Fruit fly (Drosophila melanogaster): ENCODE measurements around the gene Brd8.
A peak's percentile ranks its signal among the peaks of the same experiment; 100 is the strongest.

The Brd8 gene

DNA sequence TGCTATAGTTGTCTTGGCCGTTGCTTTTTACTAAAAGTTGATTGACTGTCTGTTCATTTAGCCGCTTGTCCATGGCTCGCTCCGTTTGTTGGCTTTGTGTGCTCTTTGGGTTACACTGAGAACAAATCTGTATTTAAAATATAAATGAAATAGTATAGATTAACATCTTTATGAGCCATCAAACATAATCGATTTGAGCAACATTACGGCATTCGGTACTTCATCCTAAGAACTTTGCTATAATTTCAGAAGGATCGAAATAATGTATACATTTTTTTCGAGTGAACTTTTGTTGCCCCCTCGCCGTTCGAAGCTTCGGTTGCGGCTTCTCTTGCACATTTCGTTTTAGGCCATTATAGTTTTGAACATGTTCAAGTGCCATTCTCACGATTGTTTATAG lies 15.3 kb upstream of the Brd8 start (continued):
- no peak for TF ChIP-seq CG4328 (GFP tag; optimal IDR thresholded peaks at IDR 0.05)
- TF ChIP-seq Hr39 (optimal IDR thresholded peaks at IDR 0.05), result no peak
- TF ChIP-seq CG2889 (GFP tag; IDR thresholded peaks at IDR 0.05), result peak; percentile 28; the same call in 1 of the 3 replicates
- no peak for TF ChIP-seq Doc2 (GFP tag; IDR thresholded peaks at IDR 0.05)
- no peak for TF ChIP-seq gt (GFP tag; IDR thresholded peaks at IDR 0.05)
- peak; percentile 61 for TF ChIP-seq CG43689 (GFP tag; IDR thresholded peaks at IDR 0.05)
- peak; percentile 45 for TF ChIP-seq CG10147 (GFP tag; optimal IDR thresholded peaks at IDR 0.05)
- no peak for TF ChIP-seq HLHmδ (GFP tag; optimal IDR thresholded peaks at IDR 0.05)
- peak; percentile 9 for TF ChIP-seq sd (tag; optimal IDR thresholded peaks at IDR 0.05)
- TF ChIP-seq dysf (GFP tag; IDR thresholded peaks at IDR 0.05), result peak; percentile 76
- TF ChIP-seq CG7786 (GFP tag; optimal IDR thresholded peaks at IDR 0.05), result no peak
- peak; percentile 70 for TF ChIP-seq HLH3B (GFP tag; IDR thresholded peaks at IDR 0.05)
- TF ChIP-seq CG12104 (GFP tag; optimal IDR thresholded peaks at IDR 0.05), result peak; percentile 8
- peak; percentile 66; the same call in 2 of the 3 replicates for TF ChIP-seq Optix (GFP tag; IDR thresholded peaks at IDR 0.05)
- no peak for TF ChIP-seq CkIIα-i1 (GFP tag; IDR thresholded peaks at IDR 0.05)
- TF ChIP-seq CG14710 (tag; optimal IDR thresholded peaks at IDR 0.05), result peak; percentile 59
- TF ChIP-seq Nf-YC (tag; optimal IDR thresholded peaks at IDR 0.05), result peak; percentile 0
- TF ChIP-seq Bdp1 (GFP tag; optimal IDR thresholded peaks at IDR 0.05), result peak; percentile 29
- peak; percentile 42 for TF ChIP-seq Hmr (GFP tag; optimal IDR thresholded peaks at IDR 0.05)
- peak; percentile 63 for TF ChIP-seq CG2875 (GFP tag; optimal IDR thresholded peaks at IDR 0.05)
- TF ChIP-seq pnt (GFP tag; optimal IDR thresholded peaks at IDR 0.05), result no peak
- no peak for TF ChIP-seq CG34376 (GFP tag; optimal IDR thresholded peaks at IDR 0.05)
- TF ChIP-seq dati (GFP tag; IDR thresholded peaks at IDR 0.05), result no peak
- no peak for TF ChIP-seq CG14965 (GFP tag; optimal IDR thresholded peaks at IDR 0.05; ENCODE audit: borderline replicate concordance)
- TF ChIP-seq so (GFP tag; IDR thresholded peaks at IDR 0.05), result peak; percentile 57; the same call in 1 of the 3 replicates
- no peak for TF ChIP-seq gcm2 (GFP tag; optimal IDR thresholded peaks at IDR 0.05)
- TF ChIP-seq mirr (GFP tag; optimal IDR thresholded peaks at IDR 0.05), result no peak
- TF ChIP-seq Asciz (GFP tag; optimal IDR thresholded peaks at IDR 0.05), result peak; percentile 66
- no peak for TF ChIP-seq ham (GFP tag; IDR thresholded peaks at IDR 0.05)
- no peak for TF ChIP-seq CG6791 (GFP tag; IDR thresholded peaks at IDR 0.05; ENCODE audit: partially characterized antibody)
- TF ChIP-seq Rx (GFP tag; IDR thresholded peaks at IDR 0.05), result peak; percentile 68
- no peak for TF ChIP-seq slou (GFP tag; optimal IDR thresholded peaks at IDR 0.05)
- TF ChIP-seq CG1529 (GFP tag; optimal IDR thresholded peaks at IDR 0.05), result peak; percentile 63
- TF ChIP-seq cad (GFP tag; optimal IDR thresholded peaks at IDR 0.05), result no peak
- TF ChIP-seq CG11560 (tag; IDR thresholded peaks at IDR 0.05), result no peak
- TF ChIP-seq pum (GFP tag; optimal IDR thresholded peaks at IDR 0.05), result peak; percentile 27
- TF ChIP-seq CG7372 (GFP tag; IDR thresholded peaks at IDR 0.05), result peak; percentile 54; the same call in 1 of the 2 replicates
- no peak for TF ChIP-seq C15 (GFP tag; IDR thresholded peaks at IDR 0.05)
- peak; percentile 71 for TF ChIP-seq CG4707 (GFP tag; optimal IDR thresholded peaks at IDR 0.05)
- TF ChIP-seq CG4404 (GFP tag; IDR thresholded peaks at IDR 0.05), result no peak
- TF ChIP-seq ase (GFP tag; IDR thresholded peaks at IDR 0.05), result 0 out of 3 replicates have a peak, but pooled peaks have one; percentile 18
- no peak for TF ChIP-seq CG32532 (GFP tag; IDR thresholded peaks at IDR 0.05)
- TF ChIP-seq CG8924 (tag; optimal IDR thresholded peaks at IDR 0.05), result peak; percentile 73
- 0 out of 2 replicates have a peak, but pooled peaks have one; percentile 28 for TF ChIP-seq bowl (GFP tag; IDR thresholded peaks at IDR 0.05)
- no peak for TF ChIP-seq CG11398 (GFP tag; optimal IDR thresholded peaks at IDR 0.05)
- TF ChIP-seq NC2β (GFP tag; optimal IDR thresholded peaks at IDR 0.05), result peak; percentile 10
- TF ChIP-seq btn (GFP tag; optimal IDR thresholded peaks at IDR 0.05), result no peak
- peak; percentile 77 for TF ChIP-seq CG8388 (GFP tag; optimal IDR thresholded peaks at IDR 0.05)
- no peak for TF ChIP-seq Sry-δ (GFP tag; optimal IDR thresholded peaks at IDR 0.05)
- no peak for TF ChIP-seq Kr (GFP tag; optimal IDR thresholded peaks at IDR 0.05)
- peak; percentile 78 for TF ChIP-seq CG18262 (tag; optimal IDR thresholded peaks at IDR 0.05)
- TF ChIP-seq jumu (GFP tag; optimal IDR thresholded peaks at IDR 0.05), result no peak
- peak; percentile 50 for TF ChIP-seq CG18599 (GFP tag; optimal IDR thresholded peaks at IDR 0.05)
